Fruit fly (Drosophila melanogaster): ENCODE data around the gene AspRS-m.

Gene AspRS-m

dm6 chr2L:16868897-16869324 lies 42.0 kb downstream of the AspRS-m start (continued):
- TF ChIP-seq OdsH (GFP tag; optimal IDR thresholded peaks at IDR 0.05) (peak; percentile 34), Gug (GFP tag; IDR thresholded peaks at IDR 0.05) (peak; percentile 54), net (GFP tag; optimal IDR thresholded peaks at IDR 0.05) (peak; percentile 42), CG4318 (GFP tag; optimal IDR thresholded peaks at IDR 0.05) (peak; percentile 35), CG7368 (GFP tag; optimal IDR thresholded peaks at IDR 0.05) (no peak), salr (GFP tag; optimal IDR thresholded peaks at IDR 0.05) (peak in 1 of 2 experiments; percentile 64), Hr4 (GFP tag; optimal IDR thresholded peaks at IDR 0.05) (peak; percentile 46)

DNA sequence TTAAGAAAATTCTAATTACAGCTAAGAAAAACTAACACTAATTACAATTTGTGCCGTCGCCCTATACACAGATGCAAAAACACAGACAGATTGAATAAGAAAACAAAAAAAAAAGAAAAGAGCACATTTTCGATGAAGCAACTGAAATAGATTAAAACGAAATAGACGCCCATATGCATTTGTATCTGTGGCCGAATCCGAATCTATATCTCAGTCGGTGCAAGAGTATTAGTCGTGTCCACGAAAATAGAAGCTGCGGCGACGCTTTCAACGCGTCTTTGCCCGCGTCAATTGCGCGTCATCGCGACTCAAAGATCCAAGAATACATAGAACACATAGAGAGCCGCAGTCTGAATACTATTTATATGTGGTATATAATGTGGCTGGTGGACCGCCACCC lies 48.0 kb downstream of the AspRS-m start:
- TF ChIP-seq CG4318 (GFP tag; optimal IDR thresholded peaks at IDR 0.05), result no peak
- TF ChIP-seq eg (GFP tag; IDR thresholded peaks at IDR 0.05), result peak; percentile 49; the same call in 1 of the 3 replicates
- peak; percentile 42 for TF ChIP-seq CG6276 (GFP tag; optimal IDR thresholded peaks at IDR 0.05)
- peak; percentile 14 for TF ChIP-seq Lpt (GFP tag; optimal IDR thresholded peaks at IDR 0.05)
- TF ChIP-seq Sox14 (GFP tag; optimal IDR thresholded peaks at IDR 0.05), result no peak

- TF ChIP-seq CG11902 (GFP tag; optimal IDR thresholded peaks at IDR 0.05) (no peak), vri (GFP tag; optimal IDR thresholded peaks at IDR 0.05) (peak; percentile 5), salr (GFP tag; optimal IDR thresholded peaks at IDR 0.05) (peak in 1 of 2 experiments; percentile 6)
These were observed 49.7 kb downstream of the AspRS-m start for dm6 chr2L:16876555-16876954.

dm6 chr2L:16877678-16878077 lies 50.8 kb downstream of the AspRS-m start:
- TF ChIP-seq CG9139 (GFP tag; optimal IDR thresholded peaks at IDR 0.05) (no peak), Eip93F (GFP tag; optimal IDR thresholded peaks at IDR 0.05) (no peak), CG1621 (tag; optimal IDR thresholded peaks at IDR 0.05) (no peak), vri (GFP tag; optimal IDR thresholded peaks at IDR 0.05) (no peak), esn (GFP tag; optimal IDR thresholded peaks at IDR 0.05) (no peak), CG16779 (tag; optimal IDR thresholded peaks at IDR 0.05) (no peak)

DNA sequence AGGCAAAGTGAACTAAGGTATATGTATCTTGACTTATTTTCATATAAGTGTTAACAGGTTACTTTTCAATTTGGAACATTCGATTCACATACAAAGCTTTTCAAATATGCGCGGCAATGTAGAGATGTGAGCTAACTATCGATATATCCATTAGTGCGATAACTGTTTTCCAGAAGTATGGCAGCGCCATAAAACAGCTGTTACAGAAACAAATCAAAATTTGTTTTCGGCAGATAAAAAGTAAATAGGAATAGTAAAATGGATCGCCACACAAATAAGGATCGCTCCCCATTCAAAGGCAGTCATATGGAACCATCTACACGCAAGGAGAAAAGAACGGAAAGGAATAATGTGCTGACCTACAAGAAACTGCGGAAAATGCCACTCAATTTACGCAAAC lies 52.4 kb downstream of the AspRS-m start, which contains the start of the genes CG32832, CG31743 and CG34313:
Gene CG32832 (minus strand): TSS at position 3 of the 400 bp plus-strand sequence.
Gene CG31743 (plus strand): TSS at position 230 of the 400 bp plus-strand sequence.
Gene CG34313 (plus strand): TSS at position 230 of the 400 bp plus-strand sequence.
- TF ChIP-seq CG11294 (GFP tag; IDR thresholded peaks at IDR 0.05), result no peak

dm6 chr2L:16880930-16881329 lies 54.1 kb downstream of the AspRS-m start:
- no peak for TF ChIP-seq CG9139 (GFP tag; optimal IDR thresholded peaks at IDR 0.05)
- TF ChIP-seq CG10631 (GFP tag; optimal IDR thresholded peaks at IDR 0.05), result no peak
- TF ChIP-seq Hr39 (GFP tag; optimal IDR thresholded peaks at IDR 0.05), result no peak
- no peak for TF ChIP-seq spab (GFP tag; optimal IDR thresholded peaks at IDR 0.05)
- peak; percentile 62 for TF ChIP-seq CG3919 (GFP tag; optimal IDR thresholded peaks at IDR 0.05)
- no peak for TF ChIP-seq CG4318 (GFP tag; optimal IDR thresholded peaks at IDR 0.05)
- no peak for TF ChIP-seq CG10669 (GFP tag; optimal IDR thresholded peaks at IDR 0.05)
- peak; percentile 16 for TF ChIP-seq lz (GFP tag; optimal IDR thresholded peaks at IDR 0.05)
- no peak for TF ChIP-seq topi (GFP tag; optimal IDR thresholded peaks at IDR 0.05)
- TF ChIP-seq Lpt (GFP tag; optimal IDR thresholded peaks at IDR 0.05), result peak; percentile 11
- peak; percentile 62; the same call in 2 of the 3 replicates for TF ChIP-seq CG8119 (GFP tag; IDR thresholded peaks at IDR 0.05)
- peak; percentile 33 for TF ChIP-seq net (GFP tag; optimal IDR thresholded peaks at IDR 0.05)
- no peak for TF ChIP-seq Met (GFP tag; optimal IDR thresholded peaks at IDR 0.05)
- no peak for TF ChIP-seq CG11902 (GFP tag; optimal IDR thresholded peaks at IDR 0.05)
- no peak for TF ChIP-seq CG8319 (GFP tag; optimal IDR thresholded peaks at IDR 0.05)
- TF ChIP-seq CG15336 (GFP tag; IDR thresholded peaks at IDR 0.05), result peak; percentile 68
- TF ChIP-seq CG6854 (GFP tag; optimal IDR thresholded peaks at IDR 0.05), result peak; percentile 63
- peak in 1 of 2 experiments; percentile 22 for TF ChIP-seq ss (GFP tag; optimal IDR thresholded peaks at IDR 0.05)
- TF ChIP-seq eg (GFP tag; IDR thresholded peaks at IDR 0.05), result no peak; the same call in 2 of the 3 replicates
- TF ChIP-seq Hr38 (GFP tag; optimal IDR thresholded peaks at IDR 0.05), result no peak
- TF ChIP-seq Hr4 (GFP tag; optimal IDR thresholded peaks at IDR 0.05), result no peak
- no peak for TF ChIP-seq CG7368 (GFP tag; optimal IDR thresholded peaks at IDR 0.05)
- peak; percentile 18 for TF ChIP-seq dsx (GFP tag; optimal IDR thresholded peaks at IDR 0.05; ENCODE audit: poor library complexity, severe bottlenecking)
- TF ChIP-seq vri (GFP tag; optimal IDR thresholded peaks at IDR 0.05), result no peak
- TF ChIP-seq Eip78C (GFP tag), result peak; percentile 78
- peak; percentile 29 for TF ChIP-seq esn (GFP tag; optimal IDR thresholded peaks at IDR 0.05)
- TF ChIP-seq CG1621 (tag; optimal IDR thresholded peaks at IDR 0.05), result peak; percentile 30
- TF ChIP-seq CG3032 (tag; optimal IDR thresholded peaks at IDR 0.05), result no peak
- peak; percentile 92 for TF ChIP-seq svp (GFP tag)
- peak; percentile 59 for TF ChIP-seq CG6163 (GFP tag; IDR thresholded peaks at IDR 0.05)
